Worm (Caenorhabditis elegans): ENCODE results near the gene srbc-70.

DNA sequence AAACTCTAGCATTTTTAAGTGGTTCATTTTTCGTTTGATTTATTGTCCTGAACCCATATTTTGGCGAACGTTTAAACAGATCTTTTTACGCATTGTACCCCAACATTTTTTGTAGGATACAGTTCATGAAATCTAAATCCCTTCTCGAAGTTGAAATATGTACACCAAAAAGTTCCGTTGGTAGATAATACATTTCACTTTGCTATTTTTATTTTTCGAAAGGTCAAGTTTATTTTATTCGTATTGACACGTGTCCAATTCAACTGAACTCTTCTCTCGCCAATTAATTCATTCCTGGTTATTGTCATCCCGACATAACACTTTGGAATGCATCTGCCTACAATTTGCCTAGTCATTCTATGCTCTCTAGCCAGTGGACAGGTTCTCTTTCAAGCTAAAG lies 43.1 kb upstream of the srbc-70 start, which contains the start of gene F36A4.2:
- TF ChIP-seq elt-1 (tag; optimal IDR thresholded peaks at IDR 0.05) (no peak), C34F6.9 (tag; optimal IDR thresholded peaks at IDR 0.05) (no peak), unc-62 (GFP tag; optimal IDR thresholded peaks at IDR 0.05) (no peak), nhr-11 (tag; optimal IDR thresholded peaks at IDR 0.05) (no peak), lin-39 (tag; optimal IDR thresholded peaks at IDR 0.05) (no peak), mdl-1 (tag; optimal IDR thresholded peaks at IDR 0.05) (no peak), mbf-1 (tag; optimal IDR thresholded peaks at IDR 0.05) (no peak), ceh-16 (tag; optimal IDR thresholded peaks at IDR 0.05) (no peak), egl-27 (tag; optimal IDR thresholded peaks at IDR 0.05) (no peak), ama-1 (optimal IDR thresholded peaks at IDR 0.05) (no peak), skn-1 (tag; optimal IDR thresholded peaks at IDR 0.05) (no peak), lin-13 (GFP tag; optimal IDR thresholded peaks at IDR 0.05) (no peak)
